Fruit fly (Drosophila melanogaster) whole organism, wandering third instar larva: ENCODE results near the gene mahe.
A peak's percentile ranks its signal among the peaks of the same experiment; 100 is the strongest.

Experiments
- Abd-B ChIP-seq: fragments of >200 bp; optimal IDR thresholded peaks from 2 replicates; lab custom pipeline; 2017; ENCODE audit warnings: missing biosample characterization, missing genetic modification characterization
- CG32264 ChIP-seq: fragments of 200-800 bp; sonication (Bioruptor generic); optimal IDR thresholded peaks from 2 replicates; lab custom pipeline; 2016; ENCODE audit warnings: missing biosample characterization, missing genetic modification characterization
- CG9705 ChIP-seq: fragments of 200-800 bp; sonication (Bioruptor generic); optimal IDR thresholded peaks from 2 replicates; lab custom pipeline; 2018; ENCODE audit warnings: missing biosample characterization, mild to moderate bottlenecking, missing genetic modification characterization
- CrebA ChIP-seq: fragments of 200-800 bp; sonication (Bioruptor generic); optimal IDR thresholded peaks from 2 replicates; lab custom pipeline; 2016; ENCODE audit warnings: missing biosample characterization, mild to moderate bottlenecking, missing genetic modification characterization, borderline replicate concordance
- Dif ChIP-seq: fragments of 200-275, 200-300 bp; sonication (Bioruptor generic); optimal IDR thresholded peaks from 2 replicates; lab custom pipeline; 2018; ENCODE audit warnings: missing biosample characterization, missing genetic modification characterization; ENCODE audit not compliant: partially characterized antibody
- GATAd ChIP-seq: sonication (Bioruptor generic); optimal IDR thresholded peaks from 2 replicates; lab custom pipeline; 2016; ENCODE audit warnings: missing biosample characterization, missing genetic modification characterization
- HLH106 ChIP-seq: fragments of 200-800 bp; optimal IDR thresholded peaks from 3 replicates; lab custom pipeline; 2019; ENCODE audit warnings: missing biosample characterization, mild to moderate bottlenecking, missing genetic modification characterization, moderate library complexity
- Hnf4 ChIP-seq: fragments of 200-800 bp; sonication (Bioruptor generic); optimal IDR thresholded peaks from 2 replicates; lab custom pipeline; 2016; ENCODE audit warnings: missing biosample characterization, mild to moderate bottlenecking, missing genetic modification characterization
- Hr78 ChIP-seq: fragments of >200 bp; optimal IDR thresholded peaks from 2 replicates; lab custom pipeline; 2017; ENCODE audit warnings: missing biosample characterization, missing genetic modification characterization
- Hr83 ChIP-seq: fragments of 200-300 bp; sonication (Bioruptor generic); optimal IDR thresholded peaks from 2 replicates; lab custom pipeline; 2016; ENCODE audit warnings: missing biosample characterization, mild to moderate bottlenecking, missing genetic modification characterization, moderate library complexity; ENCODE audit not compliant: poor library complexity, severe bottlenecking
- Jra ChIP-seq: sonication (Bioruptor generic); optimal IDR thresholded peaks from 2 replicates; lab custom pipeline; 2016; ENCODE audit warnings: missing biosample characterization, missing genetic modification characterization
- Mio ChIP-seq: sonication (Bioruptor generic); optimal IDR thresholded peaks from 2 replicates; lab custom pipeline; 2016; ENCODE audit warnings: missing biosample characterization, missing genetic modification characterization
- Myc ChIP-seq: fragments of >200 bp; optimal IDR thresholded peaks from 2 replicates; lab custom pipeline; 2017
- N ChIP-seq: fragments of >200 bp; optimal IDR thresholded peaks from 2 replicates; lab custom pipeline; 2018; ENCODE audit warnings: missing biosample characterization, missing external identifiers, missing genetic modification characterization
- OdsH ChIP-seq: fragments of 200-800 bp; sonication (Bioruptor generic); optimal IDR thresholded peaks from 2 replicates; lab custom pipeline; 2016; ENCODE audit warnings: missing biosample characterization, mild to moderate bottlenecking, missing genetic modification characterization
- Rel ChIP-seq, 2 experiments: fragments of 200-800 bp; sonication (Bioruptor generic) in 1 of 2; optimal IDR thresholded peaks; 2 replicates in 1 of 2; 3 replicates in 1 of 2; lab custom pipeline; 2016 to 2019; ENCODE audit warnings: mild to moderate bottlenecking in 2 of 2, missing biosample characterization in 2 of 2, missing genetic modification characterization in 2 of 2, moderate library complexity in 1 of 2
- Sp1 ChIP-seq: fragments of 200-800 bp; sonication (Bioruptor generic); optimal IDR thresholded peaks from 3 replicates; lab custom pipeline; 2019; ENCODE audit warnings: missing biosample characterization, mild to moderate bottlenecking, missing genetic modification characterization, moderate library complexity
- Vsx2 ChIP-seq: fragments of 200-300, 225-300 bp; sonication (Bioruptor generic); optimal IDR thresholded peaks from 2 replicates; lab custom pipeline; 2018; ENCODE audit warnings: missing biosample characterization, missing genetic modification characterization; ENCODE audit not compliant: partially characterized antibody
- br ChIP-seq: fragments of 200-800 bp; sonication (Bioruptor generic); optimal IDR thresholded peaks from 2 replicates; lab custom pipeline; 2016; ENCODE audit warnings: missing biosample characterization, missing genetic modification characterization
- brk ChIP-seq: fragments of 200-800 bp; sonication (Bioruptor generic); optimal IDR thresholded peaks from 2 replicates; lab custom pipeline; 2016; ENCODE audit warnings: missing biosample characterization, mild to moderate bottlenecking, missing genetic modification characterization
- dl ChIP-seq, 2 experiments: fragments of 175-275, 200-275 bp in 1 of 2; fragments of 200-275 bp in 1 of 2; sonication (Bioruptor generic); optimal IDR thresholded peaks; lab custom pipeline; 2018; ENCODE audit warnings: mild to moderate bottlenecking in 2 of 2, missing biosample characterization in 2 of 2, missing genetic modification characterization in 2 of 2, moderate library complexity in 2 of 2; ENCODE audit not compliant: partially characterized antibody in 2 of 2, insufficient read depth in 1 of 2
- dmrt93B ChIP-seq: fragments of 200-800 bp; sonication (Bioruptor generic); optimal IDR thresholded peaks from 2 replicates; lab custom pipeline; 2018; ENCODE audit warnings: missing biosample characterization, mild to moderate bottlenecking, missing genetic modification characterization
- ey ChIP-seq: fragments of 200-800 bp; sonication (Bioruptor generic); optimal IDR thresholded peaks from 2 replicates; lab custom pipeline; 2016; ENCODE audit warnings: missing biosample characterization, missing genetic modification characterization
- foxo ChIP-seq, 2 experiments: fragments of 200-800 bp; sonication (Bioruptor generic); optimal IDR thresholded peaks; 2 replicates in 1 of 2; 3 replicates in 1 of 2; lab custom pipeline; 2016 to 2017; ENCODE audit warnings: missing biosample characterization in 2 of 2, missing genetic modification characterization in 2 of 2
- fru ChIP-seq: fragments of 200-800 bp; sonication (Bioruptor generic); optimal IDR thresholded peaks from 3 replicates; lab custom pipeline; 2016; ENCODE audit warnings: missing biosample characterization, mild to moderate bottlenecking, missing genetic modification characterization
- h ChIP-seq: fragments of 200-800 bp; sonication (Bioruptor generic); optimal IDR thresholded peaks from 3 replicates; lab custom pipeline; 2016; ENCODE audit warnings: missing biosample characterization, mild to moderate bottlenecking, missing genetic modification characterization
- jim ChIP-seq: fragments of 175-275, 200-325 bp; sonication (Bioruptor generic); optimal IDR thresholded peaks from 2 replicates; lab custom pipeline; 2016; ENCODE audit warnings: missing biosample characterization, mild to moderate bottlenecking, missing genetic modification characterization
- lola ChIP-seq: fragments of >200 bp; optimal IDR thresholded peaks from 2 replicates; lab custom pipeline; 2017; ENCODE audit warnings: missing biosample characterization, missing genetic modification characterization
- pan ChIP-seq: fragments of >200 bp; optimal IDR thresholded peaks from 2 replicates; lab custom pipeline; 2017
- psq ChIP-seq: fragments of 200-800 bp; sonication (Bioruptor generic); optimal IDR thresholded peaks from 3 replicates; lab custom pipeline; 2017; ENCODE audit warnings: missing biosample characterization, mild to moderate bottlenecking, missing genetic modification characterization, moderate library complexity
- rgr ChIP-seq: fragments of 200-800 bp; sonication (Bioruptor generic); optimal IDR thresholded peaks from 3 replicates; lab custom pipeline; 2016; ENCODE audit warnings: missing biosample characterization, mild to moderate bottlenecking, missing genetic modification characterization
- sage ChIP-seq: fragments of 200-800 bp; sonication (Bioruptor generic); optimal IDR thresholded peaks from 2 replicates; lab custom pipeline; 2016; ENCODE audit warnings: missing biosample characterization, mild to moderate bottlenecking, missing genetic modification characterization
- sv ChIP-seq: fragments of 200-800 bp; sonication (Bioruptor generic); optimal IDR thresholded peaks from 3 replicates; lab custom pipeline; 2016; ENCODE audit warnings: missing biosample characterization, missing genetic modification characterization
- tai ChIP-seq: sonication (Bioruptor generic); optimal IDR thresholded peaks from 2 replicates; lab custom pipeline; 2016; ENCODE audit warnings: missing biosample characterization, missing genetic modification characterization
- usp ChIP-seq: fragments of >200 bp; optimal IDR thresholded peaks from 2 replicates; lab custom pipeline; 2017; ENCODE audit warnings: missing biosample characterization, missing genetic modification characterization
- woc ChIP-seq: sonication (Bioruptor generic); optimal IDR thresholded peaks from 2 replicates; lab custom pipeline; 2016; ENCODE audit warnings: missing biosample characterization, mild to moderate bottlenecking, missing genetic modification characterization

The mahe gene

DNA sequence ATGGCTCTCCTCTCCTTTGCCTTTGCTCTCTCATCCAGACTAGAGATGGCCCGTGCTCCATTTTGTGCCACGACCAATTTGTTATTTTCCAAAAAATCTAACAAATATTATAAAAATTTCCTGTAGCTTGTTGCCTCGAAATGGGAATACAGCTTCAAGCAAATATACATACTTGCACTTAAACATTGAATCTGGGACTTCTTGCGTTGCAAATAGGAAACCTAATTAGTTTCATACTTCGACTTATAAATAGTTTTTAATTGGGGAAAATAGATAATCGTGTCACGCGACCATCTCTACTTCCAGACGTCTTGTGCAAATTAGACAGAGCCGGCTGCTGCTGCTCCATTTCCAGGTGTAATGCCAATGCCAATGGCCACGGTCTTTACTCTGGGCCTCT, 39.2 kb upstream of the mahe start:
- peak; percentile 77 for TF ChIP-seq OdsH
- no peak for TF ChIP-seq Hr78 (GFP tag; lab: Kevin White, UChicago)
- peak; percentile 69 for TF ChIP-seq Hnf4 (GFP tag; lab: Kevin White, UChicago)
- no peak for TF ChIP-seq GATAd (GFP tag; lab: Kevin White, UChicago)
- peak; percentile 80 for TF ChIP-seq h (GFP tag; lab: Kevin White, UChicago)
- TF ChIP-seq dmrt93B (GFP tag; lab: Kevin White, UChicago), result peak; percentile 75
- TF ChIP-seq Rel (GFP tag; optimal IDR thresholded peaks at IDR 0.05; lab: Kevin White, UChicago), result no peak
- TF ChIP-seq Rel (tag; optimal IDR thresholded peaks at IDR 0.05; lab: Kevin White, UChicago), result peak; percentile 21
- TF ChIP-seq sv, result peak; percentile 32
- no peak for TF ChIP-seq CrebA
- TF ChIP-seq Sp1 (GFP tag; lab: Kevin White, UChicago), result peak; percentile 84
- no peak for TF ChIP-seq Abd-B
- no peak for TF ChIP-seq pan (lab: Kevin White, UChicago)
- no peak for TF ChIP-seq Hr83 (GFP tag; lab: Kevin White, UChicago)
- peak; percentile 79 for TF ChIP-seq rgr (GFP tag; lab: Kevin White, UChicago)
- no peak for TF ChIP-seq tai
- no peak for TF ChIP-seq N (GFP tag; lab: Kevin White, UChicago)
- no peak for TF ChIP-seq dl (GFP tag; optimal IDR thresholded peaks at IDR 0.05; lab: Kevin White, UChicago; ENCODE audit: insufficient read depth in 1 of 2, partially characterized antibody in 2 of 2)
- TF ChIP-seq HLH106 (tag; lab: Kevin White, UChicago), result peak; percentile 86
- peak; percentile 70 for TF ChIP-seq psq (GFP tag; lab: Kevin White, UChicago)
- peak; percentile 56 for TF ChIP-seq CG9705 (GFP tag; lab: Kevin White, UChicago)
- peak; percentile 70 for TF ChIP-seq woc (GFP tag; lab: Kevin White, UChicago)
- no peak for TF ChIP-seq brk (GFP tag; lab: Kevin White, UChicago)
- TF ChIP-seq Vsx2 (GFP tag; lab: Kevin White, UChicago), result no peak
- TF ChIP-seq foxo (GFP tag; optimal IDR thresholded peaks at IDR 0.05; lab: Kevin White, UChicago), result peak in 1 of 2 experiments; percentile 81
- TF ChIP-seq Mio, result no peak
- TF ChIP-seq lola, result no peak
- no peak for TF ChIP-seq usp
- peak; percentile 86 for TF ChIP-seq fru (GFP tag; lab: Kevin White, UChicago)
- peak; percentile 81 for TF ChIP-seq ey (GFP tag; lab: Kevin White, UChicago)
- TF ChIP-seq CG32264 (GFP tag; lab: Kevin White, UChicago), result peak; percentile 30
- TF ChIP-seq jim (GFP tag; lab: Kevin White, UChicago), result no peak
- peak; percentile 64 for TF ChIP-seq sage (GFP tag; lab: Kevin White, UChicago)
- peak; percentile 81 for TF ChIP-seq br
- TF ChIP-seq Dif (GFP tag; lab: Kevin White, UChicago), result no peak
- TF ChIP-seq Jra, result peak; percentile 32

- TF ChIP-seq brk (GFP tag; lab: Kevin White, UChicago), result no peak
- TF ChIP-seq HLH106 (tag; lab: Kevin White, UChicago), result peak; percentile 17
- TF ChIP-seq rgr (GFP tag; lab: Kevin White, UChicago), result no peak
- TF ChIP-seq Myc (lab: Kevin White, UChicago), result peak; percentile 98
- no peak for TF ChIP-seq Hr78 (GFP tag; lab: Kevin White, UChicago)
- TF ChIP-seq sage (GFP tag; lab: Kevin White, UChicago), result no peak
- no peak for TF ChIP-seq OdsH
- peak; percentile 81 for TF ChIP-seq woc (GFP tag; lab: Kevin White, UChicago)
- TF ChIP-seq Dif (GFP tag; lab: Kevin White, UChicago), result peak; percentile 34
- TF ChIP-seq Rel (GFP tag; optimal IDR thresholded peaks at IDR 0.05; lab: Kevin White, UChicago), result no peak
- no peak for TF ChIP-seq Rel (tag; optimal IDR thresholded peaks at IDR 0.05; lab: Kevin White, UChicago)
- TF ChIP-seq foxo (GFP tag; optimal IDR thresholded peaks at IDR 0.05; lab: Kevin White, UChicago), result no peak
- TF ChIP-seq usp, result no peak
- TF ChIP-seq br, result no peak
- TF ChIP-seq ey (GFP tag; lab: Kevin White, UChicago), result no peak
Measured at dm6 chrX:7969188-7969829, 38.1 kb upstream of the mahe start.
